Fruit fly (Drosophila melanogaster) whole organism: ENCODE data around the gene CG3552.

Experiments used
- CG8478 ChIP-seq: fragments of >200 bp; optimal IDR thresholded peaks from 2 replicates; lab custom pipeline; 2018; ENCODE audit warnings: inconsistent platforms
- Dll ChIP-seq: fragments of >200 bp; optimal IDR thresholded peaks from 2 replicates; lab custom pipeline; 2017
- EcR ChIP-seq, 2 experiments: fragments of >200 bp; optimal IDR thresholded peaks; 2 replicates each; lab custom pipeline; 2017; ENCODE audit warnings: missing biosample characterization in 2 of 2, missing genetic modification characterization in 2 of 2, missing genetic modification reagents in 2 of 2
- pan ChIP-seq: fragments of >200 bp; optimal IDR thresholded peaks from 2 replicates; lab custom pipeline; 2017
- psq ChIP-seq: fragments of >200 bp; optimal IDR thresholded peaks from 2 replicates; lab custom pipeline; 2017
- usp ChIP-seq: fragments of >200 bp; optimal IDR thresholded peaks from 2 replicates; lab custom pipeline; 2017; ENCODE audit warnings: missing biosample characterization, missing genetic modification characterization, mixed read lengths

DNA sequence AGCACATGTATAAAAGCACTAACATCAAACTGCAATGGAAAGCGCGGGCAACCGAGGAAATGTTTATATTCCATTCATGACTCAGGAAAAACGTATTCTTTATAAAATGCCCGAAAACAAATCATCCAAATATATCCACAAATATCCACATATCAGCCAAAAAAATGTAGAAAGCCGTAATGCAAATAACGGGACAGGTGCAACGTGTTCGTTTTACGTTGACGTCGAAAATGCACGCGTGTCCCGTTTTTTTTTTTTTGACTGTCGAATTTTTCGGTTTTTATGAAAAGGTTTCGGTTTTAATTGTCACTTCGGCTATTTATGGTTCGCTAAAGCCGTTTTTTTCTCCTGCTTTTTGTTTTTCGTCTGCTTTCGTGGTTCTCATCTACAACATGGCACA is 48.4 kb downstream of the CG3552 start:
- no peak for TF ChIP-seq psq (lab: Kevin White, UChicago)
- TF ChIP-seq usp (GFP tag; lab: Kevin White, UChicago), result no peak
- no peak for TF ChIP-seq EcR (GFP tag; optimal IDR thresholded peaks at IDR 0.05; lab: Kevin White, UChicago)
- TF ChIP-seq CG8478 (lab: Kevin White, UChicago), result no peak
- TF ChIP-seq pan, result no peak
- no peak for TF ChIP-seq Dll (lab: Kevin White, UChicago)
